Worm (Caenorhabditis elegans) whole organism, early embryonic: ENCODE results near the gene F58F9.9.

Source experiments
- ceh-36 ChIP-seq: sonication (generic microtip); optimal IDR thresholded peaks from 2 replicates; lab custom pipeline; 2016; ENCODE audit warnings: missing genetic modification characterization, inconsistent platforms, missing compliant biosample characterization
- hmbx-1 ChIP-seq: sonication (generic microtip); optimal IDR thresholded peaks from 2 replicates; lab custom pipeline; 2016; ENCODE audit warnings: mild to moderate bottlenecking, missing genetic modification characterization, missing compliant biosample characterization
- tbx-11 ChIP-seq: fragments of 200-800 bp; sonication (Bioruptor generic); IDR thresholded peaks from 2 replicates; pipeline ENCODE4 v1.3.6; 2022; ENCODE audit warnings: missing genetic modification characterization, missing compliant biosample characterization

- TF ChIP-seq hmbx-1 (tag; lab: Kevin White, UChicago) (no peak), tbx-11 (no peak), ceh-36 (tag; lab: Kevin White, UChicago) (no peak)
Measured at ce11 chrIV:6217066-6217465, 23.0 kb upstream of the F58F9.9 start, which contains the start of gene C49A9.9.
